Worm (Caenorhabditis elegans) whole organism, L3 larva: ENCODE measurements around the gene acl-5.

Source experiments
- ZK546.5 ChIP-seq: sonication (generic microtip); optimal IDR thresholded peaks from 2 replicates; lab custom pipeline; 2017; ENCODE audit warnings: missing biosample characterization, missing genetic modification characterization
- ama-1 ChIP-seq: fragments of 150-350 bp; optimal IDR thresholded peaks from 2 replicates; lab custom pipeline; 2018
- ceh-16 ChIP-seq: sonication (generic microtip); optimal IDR thresholded peaks from 2 replicates; lab custom pipeline; 2017; ENCODE audit warnings: missing biosample characterization, missing genetic modification characterization
- ceh-28 ChIP-seq: fragments of 150-350 bp; optimal IDR thresholded peaks from 2 replicates; lab custom pipeline; 2014; ENCODE audit warnings: missing biosample characterization, missing genetic modification reagents, missing genetic modification characterization
- ceh-82 ChIP-seq: fragments of 150-350 bp; optimal IDR thresholded peaks from 2 replicates; lab custom pipeline; 2014; ENCODE audit warnings: missing biosample characterization, missing genetic modification characterization
- ceh-9 ChIP-seq: sonication (generic microtip); optimal IDR thresholded peaks from 2 replicates; lab custom pipeline; 2018; ENCODE audit warnings: missing biosample characterization, missing genetic modification characterization
- daf-12 ChIP-seq: fragments of 150-350 bp; optimal IDR thresholded peaks from 2 replicates; lab custom pipeline; 2014; ENCODE audit warnings: missing biosample characterization, missing genetic modification reagents, missing genetic modification characterization
- egl-27 ChIP-seq: sonication (generic microtip); optimal IDR thresholded peaks from 4 replicates; lab custom pipeline; 2017; ENCODE audit warnings: missing biosample characterization, missing genetic modification reagents, missing genetic modification characterization
- elt-2 ChIP-seq: sonication (generic microtip); optimal IDR thresholded peaks from 2 replicates; lab custom pipeline; 2016; ENCODE audit warnings: missing genetic modification reagents, mild to moderate bottlenecking, missing genetic modification characterization, missing compliant biosample characterization
- eor-1 ChIP-seq, 2 experiments: fragments of 150-350 bp; optimal IDR thresholded peaks; 2 replicates each; lab custom pipeline; 2014 to 2018; ENCODE audit warnings: missing biosample characterization in 2 of 2, missing genetic modification characterization in 2 of 2
- fkh-10 ChIP-seq: sonication (generic microtip); optimal IDR thresholded peaks from 2 replicates; lab custom pipeline; 2017; ENCODE audit warnings: missing biosample characterization, missing genetic modification reagents, missing genetic modification characterization
- fkh-2 ChIP-seq: fragments of 150-350 bp; optimal IDR thresholded peaks from 2 replicates; lab custom pipeline; 2014; ENCODE audit warnings: missing biosample characterization, missing genetic modification reagents, missing genetic modification characterization
- fos-1 ChIP-seq: fragments of 150-350 bp; optimal IDR thresholded peaks from 2 replicates; lab custom pipeline; 2014; ENCODE audit warnings: missing biosample characterization, missing genetic modification characterization
- hmg-11 ChIP-seq: sonication (generic microtip); optimal IDR thresholded peaks from 2 replicates; lab custom pipeline; 2016; ENCODE audit warnings: missing genetic modification characterization, missing compliant biosample characterization
- jun-1 ChIP-seq: fragments of 150-350 bp; optimal IDR thresholded peaks from 2 replicates; lab custom pipeline; 2014; ENCODE audit warnings: missing biosample characterization, missing genetic modification reagents, missing genetic modification characterization
- lin-15B ChIP-seq: fragments of 150-350 bp; optimal IDR thresholded peaks from 2 replicates; lab custom pipeline; 2014; ENCODE audit warnings: missing biosample characterization, missing genetic modification characterization
- lin-39 ChIP-seq: fragments of 150-350 bp; optimal IDR thresholded peaks from 2 replicates; lab custom pipeline; 2018; ENCODE audit warnings: missing biosample characterization, missing genetic modification reagents, missing genetic modification characterization
- mdl-1 ChIP-seq: fragments of 150-350 bp; optimal IDR thresholded peaks from 2 replicates; lab custom pipeline; 2014; ENCODE audit warnings: missing biosample characterization, missing genetic modification characterization
- nfya-1 ChIP-seq: sonication (generic microtip); optimal IDR thresholded peaks from 2 replicates; lab custom pipeline; 2017; ENCODE audit warnings: missing genetic modification characterization, mild to moderate bottlenecking, missing compliant biosample characterization, antibody characterized with exemption, moderate library complexity; ENCODE audit not compliant: insufficient read depth
- nhr-11 ChIP-seq: fragments of 150-350 bp; optimal IDR thresholded peaks from 2 replicates; lab custom pipeline; 2014; ENCODE audit warnings: missing biosample characterization, missing genetic modification characterization
- nhr-23 ChIP-seq: fragments of 150-350 bp; optimal IDR thresholded peaks from 2 replicates; lab custom pipeline; 2014; ENCODE audit warnings: missing biosample characterization, missing genetic modification reagents, missing genetic modification characterization
- nhr-25 ChIP-seq: sonication (generic microtip); optimal IDR thresholded peaks from 2 replicates; lab custom pipeline; 2017; ENCODE audit warnings: missing biosample characterization, missing genetic modification characterization
- nhr-28 ChIP-seq: fragments of 150-350 bp; optimal IDR thresholded peaks from 2 replicates; lab custom pipeline; 2014; ENCODE audit warnings: missing biosample characterization, missing genetic modification characterization
- nhr-43 ChIP-seq: sonication (generic microtip); optimal IDR thresholded peaks from 2 replicates; lab custom pipeline; 2016; ENCODE audit warnings: mild to moderate bottlenecking, missing genetic modification characterization, missing compliant biosample characterization; ENCODE audit not compliant: poor library complexity, severe bottlenecking
- nhr-77 ChIP-seq: fragments of 150-350 bp; optimal IDR thresholded peaks from 2 replicates; lab custom pipeline; 2014; ENCODE audit warnings: missing biosample characterization, missing genetic modification characterization
- pha-4 ChIP-seq: fragments of 150-350 bp; optimal IDR thresholded peaks from 2 replicates; lab custom pipeline; 2014; ENCODE audit warnings: missing biosample characterization, missing genetic modification reagents, missing genetic modification characterization
- pqm-1 ChIP-seq: fragments of 150-350 bp; optimal IDR thresholded peaks from 2 replicates; lab custom pipeline; 2017; ENCODE audit warnings: missing biosample characterization, missing genetic modification characterization, inconsistent platforms
- sea-2 ChIP-seq: fragments of 150-350 bp; sonication (generic microtip); optimal IDR thresholded peaks from 4 replicates; lab custom pipeline; 2014; ENCODE audit warnings: missing biosample characterization, missing genetic modification reagents, missing genetic modification characterization
- skn-1 ChIP-seq: fragments of 150-350 bp; optimal IDR thresholded peaks from 2 replicates; lab custom pipeline; 2014; ENCODE audit warnings: missing biosample characterization, missing genetic modification characterization
- snpc-4 ChIP-seq: fragments of 150-350 bp; optimal IDR thresholded peaks from 2 replicates; lab custom pipeline; 2014; ENCODE audit warnings: missing biosample characterization, missing genetic modification characterization
- tbx-2 ChIP-seq: sonication (generic microtip); optimal IDR thresholded peaks from 2 replicates; lab custom pipeline; 2016; ENCODE audit warnings: mild to moderate bottlenecking, missing genetic modification characterization, missing compliant biosample characterization
- zag-1 ChIP-seq: fragments of 150-350 bp; optimal IDR thresholded peaks from 2 replicates; lab custom pipeline; 2014; ENCODE audit warnings: missing biosample characterization, missing genetic modification characterization
- ztf-11 ChIP-seq: fragments of 150-350 bp; optimal IDR thresholded peaks from 2 replicates; lab custom pipeline; 2014; ENCODE audit warnings: missing biosample characterization, missing genetic modification characterization

acl-5 gene

DNA sequence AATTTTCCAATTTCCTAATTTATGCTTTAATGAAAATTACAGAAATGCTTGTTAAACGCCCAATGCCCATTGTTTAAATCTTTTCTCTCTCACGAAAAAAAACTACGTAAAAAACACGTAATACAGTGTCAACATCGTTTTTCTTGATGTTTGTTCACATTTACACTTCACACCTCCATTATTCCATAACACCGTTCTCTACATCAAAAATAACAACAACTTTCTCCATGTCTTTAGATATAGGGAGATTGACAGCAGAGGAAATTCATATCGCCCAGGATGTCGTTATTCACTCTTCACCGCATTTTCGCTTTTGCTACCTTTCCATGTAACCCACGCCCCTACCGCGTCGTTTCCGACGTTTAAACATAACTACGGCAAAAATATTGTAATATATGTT lies 30.8 kb upstream of the acl-5 start, which contains the start of gene efhc-1:
Gene efhc-1 (plus strand): TSS at position 301 of the 400 bp plus-strand sequence.
- TF ChIP-seq jun-1 (no peak), pqm-1 (tag; lab: Kevin White, UChicago) (no peak), skn-1 (tag; lab: Kevin White, UChicago) (no peak), mdl-1 (tag; lab: Kevin White, UChicago) (no peak), fos-1 (tag; lab: Kevin White, UChicago) (no peak), egl-27 (tag; lab: Kevin White, UChicago) (no peak), eor-1 (tag; optimal IDR thresholded peaks at IDR 0.05; lab: Kevin White, UChicago) (no peak), nhr-25 (tag; lab: Kevin White, UChicago) (no peak), zag-1 (tag; lab: Kevin White, UChicago) (no peak), ztf-11 (no peak)

DNA sequence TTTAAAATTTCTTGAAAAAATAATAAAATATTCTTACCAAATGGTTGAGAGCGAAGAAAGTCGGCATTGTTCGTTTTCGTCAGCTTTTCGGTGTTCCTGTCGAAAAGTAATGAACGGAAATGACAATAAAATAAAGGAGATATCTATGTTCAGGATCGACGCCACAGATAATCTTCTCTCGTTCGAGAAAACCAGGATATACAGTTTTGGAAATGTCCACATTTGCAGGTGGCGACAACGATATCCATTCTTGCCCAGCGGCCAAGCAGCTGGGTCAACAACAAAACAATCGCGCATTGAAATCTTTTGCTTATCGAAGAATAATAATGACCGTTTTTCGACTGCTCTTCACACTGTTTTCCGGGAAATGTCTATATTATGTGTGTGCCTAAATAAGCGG lies 28.4 kb upstream of the acl-5 start, which contains the start of gene R07E3.7:
Gene R07E3.7 (minus strand): TSS at position 101 of the 400 bp plus-strand sequence.
- TF ChIP-seq sea-2 (no peak), ceh-82 (tag; lab: Kevin White, UChicago) (no peak), nhr-77 (tag; lab: Kevin White, UChicago) (no peak), ceh-28 (tag; lab: Kevin White, UChicago) (no peak), nhr-23 (tag; lab: Kevin White, UChicago) (no peak), nhr-11 (no peak), ama-1 (lab: Kevin White, UChicago) (no peak), snpc-4 (tag; lab: Kevin White, UChicago) (no peak), ceh-9 (tag; lab: Kevin White, UChicago) (no peak), hmg-11 (tag; lab: Kevin White, UChicago) (no peak), eor-1 (tag; optimal IDR thresholded peaks at IDR 0.05; lab: Kevin White, UChicago) (no peak), ZK546.5 (no peak), nhr-43 (tag; lab: Kevin White, UChicago) (no peak), lin-39 (tag; lab: Kevin White, UChicago) (no peak), nfya-1 (tag; lab: Kevin White, UChicago) (no peak), daf-12 (tag; lab: Kevin White, UChicago) (no peak)

DNA sequence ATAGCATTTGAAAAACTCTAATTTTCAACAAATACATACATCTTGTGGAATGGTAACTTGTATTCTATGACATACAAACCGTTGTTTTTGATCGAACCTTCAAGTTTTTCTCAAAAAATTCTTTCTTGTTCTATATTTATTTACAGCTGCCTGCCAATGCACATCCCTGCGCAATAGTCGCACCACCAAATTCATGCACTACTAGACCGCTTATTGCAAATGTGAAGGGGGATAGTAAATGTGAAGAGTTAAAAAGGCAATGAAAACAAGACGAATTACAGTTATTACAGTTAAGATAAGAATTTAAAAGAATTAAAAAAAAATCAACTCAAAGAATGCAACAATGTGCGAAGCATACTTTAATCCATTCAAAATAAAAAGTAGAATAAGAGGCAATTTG lies 26.6 kb upstream of the acl-5 start:
- TF ChIP-seq fkh-2 (tag; lab: Kevin White, UChicago) (no peak), tbx-2 (tag; lab: Kevin White, UChicago) (no peak), nfya-1 (tag; lab: Kevin White, UChicago) (no peak), nhr-11 (no peak), pha-4 (tag; lab: Kevin White, UChicago) (no peak), lin-15B (tag; lab: Kevin White, UChicago) (no peak), hmg-11 (tag; lab: Kevin White, UChicago) (no peak), nhr-43 (tag; lab: Kevin White, UChicago) (no peak), ceh-16 (tag; lab: Kevin White, UChicago) (no peak), nhr-77 (tag; lab: Kevin White, UChicago) (no peak), nhr-28 (tag; lab: Kevin White, UChicago) (no peak)

DNA sequence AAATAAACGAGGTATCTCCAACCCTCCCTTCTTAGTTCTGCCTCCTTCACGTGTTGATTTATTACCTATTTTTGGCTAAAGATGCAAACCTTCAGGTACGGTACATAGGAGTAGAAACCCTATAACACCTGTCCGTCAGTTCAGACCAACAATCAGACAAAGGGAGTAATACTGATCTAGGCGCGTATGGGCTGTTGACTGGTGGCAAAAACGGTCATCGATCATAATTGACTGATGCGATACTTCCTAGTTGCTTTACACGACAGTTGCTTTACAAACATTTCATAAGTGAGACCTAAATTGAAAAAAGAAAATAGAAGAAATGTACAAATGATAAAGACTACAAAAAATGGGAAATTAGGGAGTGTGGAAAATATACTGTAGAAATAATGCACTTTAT lies 22.9 kb upstream of the acl-5 start:
- TF ChIP-seq hmg-11 (tag; lab: Kevin White, UChicago) (no peak), nhr-23 (tag; lab: Kevin White, UChicago) (peak; percentile 33)
- TF ChIP-seq, all 47 proteins: peak for 1

DNA sequence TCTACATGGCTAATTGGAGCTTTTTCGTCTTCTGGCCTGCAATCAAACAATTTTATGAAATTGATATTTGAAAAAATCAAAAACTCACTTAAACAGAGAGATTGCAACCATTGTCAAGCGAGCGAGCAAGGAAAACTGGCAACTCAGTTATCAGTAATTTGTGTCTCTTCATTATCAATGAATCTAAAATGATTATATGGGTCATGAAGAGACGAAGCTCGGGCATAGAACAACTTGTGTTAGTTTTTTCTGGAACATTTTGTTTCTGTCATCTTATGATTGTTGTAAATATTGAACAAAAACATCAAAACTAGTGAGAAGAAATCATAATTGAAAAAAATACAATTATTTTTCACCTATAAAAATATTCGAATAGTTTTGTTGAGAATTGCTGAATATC lies 13.7 kb upstream of the acl-5 start, which contains the start of gene R07E3.1:
Gene R07E3.1 (minus strand): TSS at position 176 of the 400 bp plus-strand sequence.
- TF ChIP-seq fkh-10 (GFP tag; lab: Kevin White, UChicago): no peak
- TF ChIP-seq elt-2 (tag; lab: Kevin White, UChicago): peak; percentile 87
- TF ChIP-seq pqm-1 (tag; lab: Kevin White, UChicago): peak; percentile 79
- TF ChIP-seq lin-15B (tag; lab: Kevin White, UChicago): no peak
- TF ChIP-seq ZK546.5: no peak
- no peak for TF ChIP-seq mdl-1 (tag; lab: Kevin White, UChicago)
- TF ChIP-seq fos-1 (tag; lab: Kevin White, UChicago): no peak
- TF ChIP-seq nfya-1 (tag; lab: Kevin White, UChicago): no peak
- TF ChIP-seq pha-4 (tag; lab: Kevin White, UChicago): peak; percentile 59
- TF ChIP-seq zag-1 (tag; lab: Kevin White, UChicago): no peak
